Fruit fly (Drosophila melanogaster) whole organism, embryonic: ENCODE measurements around the gene PGRP-LA.

Experiments used
- B-H2 ChIP-seq: fragments of 200-800 bp; sonication (Bioruptor generic); optimal IDR thresholded peaks from 2 replicates; lab custom pipeline; 2018; ENCODE audit warnings: missing biosample characterization, mild to moderate bottlenecking, missing genetic modification characterization
- BEAF-32 ChIP-seq: fragments of 200-800 bp; sonication (Bioruptor generic); optimal IDR thresholded peaks from 3 replicates; lab custom pipeline; 2017; ENCODE audit warnings: missing biosample characterization, missing genetic modification characterization, mild to moderate bottlenecking, moderate library complexity, missing genetic modification reagents
- CG10147 ChIP-seq: fragments of 200-800 bp; sonication (Bioruptor generic); optimal IDR thresholded peaks from 2 replicates; lab custom pipeline; 2019; ENCODE audit warnings: missing biosample characterization, mild to moderate bottlenecking, missing genetic modification characterization, moderate library complexity
- CG10543 ChIP-seq: fragments of 200-800 bp; sonication (Bioruptor generic); optimal IDR thresholded peaks from 3 replicates; lab custom pipeline; 2017; ENCODE audit warnings: missing biosample characterization, mild to moderate bottlenecking, missing genetic modification characterization, moderate library complexity
- CG12104 ChIP-seq: fragments of 200-800 bp; sonication (Bioruptor generic); optimal IDR thresholded peaks from 3 replicates; lab custom pipeline; 2016; ENCODE audit warnings: missing biosample characterization, missing genetic modification characterization
- CG1233 ChIP-seq: fragments of 200-800 bp; sonication (Bioruptor generic); optimal IDR thresholded peaks from 4 replicates; lab custom pipeline; 2018; ENCODE audit warnings: missing biosample characterization, mild to moderate bottlenecking, missing genetic modification characterization
- CG12942 ChIP-seq: fragments of 200-800 bp; sonication (Bioruptor generic); optimal IDR thresholded peaks from 3 replicates; lab custom pipeline; 2016; ENCODE audit warnings: missing biosample characterization, missing genetic modification characterization
- CG15514 ChIP-seq: fragments of 200-800 bp; sonication (Bioruptor generic); optimal IDR thresholded peaks from 3 replicates; lab custom pipeline; 2017; ENCODE audit warnings: missing biosample characterization, missing genetic modification characterization, mild to moderate bottlenecking, moderate library complexity, missing genetic modification reagents
- CG18262 ChIP-seq: fragments of 200-800 bp; optimal IDR thresholded peaks from 3 replicates; lab custom pipeline; 2019; ENCODE audit warnings: missing biosample characterization, mild to moderate bottlenecking, missing genetic modification characterization, moderate library complexity
- CG2889 ChIP-seq: fragments of 200-800 bp; sonication (Bioruptor generic); IDR thresholded peaks from 3 replicates; pipeline ENCODE4 v1.3.6; 2022; ENCODE audit warnings: missing biosample characterization, missing genetic modification characterization
- CG30403 ChIP-seq: fragments of 200-800 bp; sonication (Bioruptor generic); optimal IDR thresholded peaks from 3 replicates; lab custom pipeline; 2016; ENCODE audit warnings: missing biosample characterization, missing genetic modification characterization
- CG30431 ChIP-seq: fragments of 200-800 bp; sonication (Bioruptor generic); optimal IDR thresholded peaks from 2 replicates; lab custom pipeline; 2017; ENCODE audit warnings: missing biosample characterization, missing genetic modification characterization
- CG4360 ChIP-seq: fragments of 200-800 bp; sonication (Bioruptor generic); IDR thresholded peaks from 2 replicates; pipeline ENCODE4 v1.3.6; 2022; ENCODE audit warnings: missing biosample characterization, missing genetic modification characterization
- CG8765 ChIP-seq: fragments of 200-800 bp; sonication (Bioruptor generic); IDR thresholded peaks from 2 replicates; pipeline ENCODE4 v1.3.6; 2022; ENCODE audit warnings: missing biosample characterization, missing genetic modification characterization
- CG8924 ChIP-seq: fragments of 200-800 bp; optimal IDR thresholded peaks from 3 replicates; lab custom pipeline; 2019; ENCODE audit warnings: missing biosample characterization, mild to moderate bottlenecking, missing genetic modification characterization, moderate library complexity
- CG9437 ChIP-seq: fragments of 200-800 bp; sonication (Bioruptor generic); optimal IDR thresholded peaks from 2 replicates; lab custom pipeline; 2018; ENCODE audit warnings: missing biosample characterization, mild to moderate bottlenecking, missing genetic modification characterization
- CG9727 ChIP-seq: fragments of 200-800 bp; sonication (Bioruptor generic); optimal IDR thresholded peaks from 3 replicates; lab custom pipeline; 2017; ENCODE audit warnings: missing biosample characterization, mild to moderate bottlenecking, missing genetic modification characterization
- Dll ChIP-seq: fragments of 200-800 bp; sonication (Bioruptor generic); IDR thresholded peaks from 4 replicates; pipeline ENCODE4 v1.3.6; 2022; ENCODE audit warnings: missing biosample characterization, missing genetic modification characterization; ENCODE audit not compliant: partially characterized antibody
- Doc3 ChIP-seq: fragments of 200-800 bp; sonication (Bioruptor generic); IDR thresholded peaks from 3 replicates; pipeline ENCODE4 v1.3.6; 2022; ENCODE audit warnings: missing biosample characterization, missing genetic modification characterization; ENCODE audit not compliant: partially characterized antibody
- E2f1 ChIP-seq: fragments of 200-800 bp; sonication (Bioruptor generic); IDR thresholded peaks from 2 replicates; pipeline ENCODE4 v1.3.6; 2022; ENCODE audit warnings: missing biosample characterization, missing genetic modification characterization
- ERR ChIP-seq: fragments of 200-800 bp; sonication (Bioruptor generic); optimal IDR thresholded peaks from 2 replicates; lab custom pipeline; 2016; ENCODE audit warnings: missing biosample characterization, missing genetic modification characterization
- HmgD ChIP-seq: fragments of 200-800 bp; sonication (Bioruptor generic); optimal IDR thresholded peaks from 3 replicates; lab custom pipeline; 2016; ENCODE audit warnings: missing biosample characterization, missing genetic modification characterization
- Nf-YC ChIP-seq: fragments of 200-800 bp; optimal IDR thresholded peaks from 3 replicates; lab custom pipeline; 2019; ENCODE audit warnings: missing biosample characterization, mild to moderate bottlenecking, missing genetic modification characterization, moderate library complexity
- Opbp ChIP-seq: fragments of 200-800 bp; sonication (Bioruptor generic); IDR thresholded peaks from 3 replicates; pipeline ENCODE4 v1.3.6; 2022; ENCODE audit warnings: missing biosample characterization, missing genetic modification characterization; ENCODE audit not compliant: partially characterized antibody
- Sry-δ ChIP-seq: fragments of 200-800 bp; sonication (Bioruptor generic); optimal IDR thresholded peaks from 2 replicates; lab custom pipeline; 2016; ENCODE audit warnings: missing biosample characterization, missing genetic modification characterization
- Vsx1 ChIP-seq: fragments of 200-800 bp; sonication (Bioruptor generic); optimal IDR thresholded peaks from 2 replicates; lab custom pipeline; 2017; ENCODE audit warnings: missing biosample characterization, mild to moderate bottlenecking, missing genetic modification characterization, missing genetic modification reagents
- ase ChIP-seq: fragments of 200-800 bp; sonication (Bioruptor generic); IDR thresholded peaks from 3 replicates; pipeline ENCODE4 v1.3.6; 2022; ENCODE audit warnings: missing biosample characterization, missing genetic modification characterization
- ato ChIP-seq: fragments of 200-800 bp; sonication (Bioruptor generic); IDR thresholded peaks from 2 replicates; pipeline ENCODE4 v1.3.6; 2022; ENCODE audit warnings: missing biosample characterization, missing genetic modification characterization; ENCODE audit not compliant: partially characterized antibody
- az2 ChIP-seq: fragments of 200-800 bp; sonication (Bioruptor generic); optimal IDR thresholded peaks from 3 replicates; lab custom pipeline; 2016; ENCODE audit warnings: missing biosample characterization, missing genetic modification characterization
- chif ChIP-seq, 2 experiments: fragments of 200-800 bp; sonication (Bioruptor generic); optimal IDR thresholded peaks; 3 replicates each; lab custom pipeline; 2016; ENCODE audit warnings: missing biosample characterization in 2 of 2, missing genetic modification characterization in 2 of 2
- ci ChIP-seq: fragments of 200-800 bp; sonication (Bioruptor generic); IDR thresholded peaks from 3 replicates; pipeline ENCODE4 v1.3.6; 2022; ENCODE audit warnings: missing biosample characterization, missing genetic modification characterization
- corto ChIP-seq: fragments of 200-800 bp; sonication (Bioruptor generic); optimal IDR thresholded peaks from 2 replicates; lab custom pipeline; 2016; ENCODE audit warnings: missing biosample characterization, mild to moderate bottlenecking, missing genetic modification characterization, moderate library complexity
- dysf ChIP-seq: fragments of 200-800 bp; sonication (Bioruptor generic); IDR thresholded peaks from 3 replicates; pipeline ENCODE4 v1.3.6; 2022; ENCODE audit warnings: missing biosample characterization, missing genetic modification characterization
- fd3F ChIP-seq: fragments of 200-800 bp; sonication (Bioruptor generic); optimal IDR thresholded peaks from 2 replicates; lab custom pipeline; 2018; ENCODE audit warnings: missing biosample characterization, mild to moderate bottlenecking, missing genetic modification characterization, moderate library complexity
- hbn ChIP-seq: fragments of 200-800 bp; sonication (Bioruptor generic); IDR thresholded peaks from 2 replicates; pipeline ENCODE4 v1.3.6; 2022; ENCODE audit warnings: missing biosample characterization, missing genetic modification characterization; ENCODE audit not compliant: partially characterized antibody
- hkb ChIP-seq, 2 experiments: fragments of 200-800 bp in 1 of 2; fragments of >200 bp in 1 of 2; sonication (Bioruptor generic) in 1 of 2; IDR thresholded peaks in 1 of 2; optimal IDR thresholded peaks in 1 of 2; 2 replicates each; pipeline versions ENCODE4 v1.3.6 to Lab custom; 2017 to 2022; ENCODE audit warnings: missing biosample characterization in 1 of 2, missing genetic modification characterization in 1 of 2
- hth ChIP-seq: fragments of >200 bp; optimal IDR thresholded peaks from 2 replicates; lab custom pipeline; 2017; ENCODE audit warnings: inconsistent platforms
- insv ChIP-seq, 2 experiments: fragments of 200-800 bp; sonication (Bioruptor generic); optimal IDR thresholded peaks; 3 replicates each; lab custom pipeline; 2016 to 2018; ENCODE audit warnings: missing biosample characterization in 2 of 2, missing genetic modification characterization in 2 of 2
- jigr1 ChIP-seq: fragments of 200-800 bp; sonication (Bioruptor generic); IDR thresholded peaks from 3 replicates; pipeline ENCODE4 v1.3.6; 2022; ENCODE audit warnings: missing biosample characterization, missing genetic modification characterization
- mld ChIP-seq: fragments of 200-800 bp; sonication (Bioruptor generic); IDR thresholded peaks from 3 replicates; pipeline ENCODE4 v1.3.6; 2022; ENCODE audit warnings: missing biosample characterization, missing genetic modification characterization; ENCODE audit not compliant: partially characterized antibody
- nerfin-2 ChIP-seq: fragments of 200-800 bp; sonication (Bioruptor generic); IDR thresholded peaks from 2 replicates; pipeline ENCODE4 v1.3.6; 2022; ENCODE audit warnings: missing biosample characterization, missing genetic modification characterization; ENCODE audit not compliant: partially characterized antibody
- nmo ChIP-seq: fragments of 200-800 bp; sonication (Bioruptor generic); optimal IDR thresholded peaks from 2 replicates; lab custom pipeline; 2018; ENCODE audit warnings: missing biosample characterization, mild to moderate bottlenecking, missing genetic modification characterization, moderate library complexity
- p53 ChIP-seq: fragments of 200-800 bp; sonication (Bioruptor generic); optimal IDR thresholded peaks from 2 replicates; lab custom pipeline; 2016; ENCODE audit warnings: missing biosample characterization, missing genetic modification characterization
- pb ChIP-seq: fragments of 200-800 bp; sonication (Bioruptor generic); optimal IDR thresholded peaks from 3 replicates; lab custom pipeline; 2016; ENCODE audit warnings: missing biosample characterization, missing genetic modification characterization
- phol ChIP-seq: fragments of 200-800 bp; sonication (Bioruptor generic); optimal IDR thresholded peaks from 3 replicates; lab custom pipeline; 2018; ENCODE audit warnings: missing biosample characterization, mild to moderate bottlenecking, missing genetic modification characterization, moderate library complexity
- sc ChIP-seq, 3 experiments: fragments of >200 bp in 2 of 3; fragments of 200-800 bp in 1 of 3; sonication (Bioruptor generic) in 1 of 3; optimal IDR thresholded peaks; 2 replicates in 2 of 3; 3 replicates in 1 of 3; lab custom pipeline; 2017; ENCODE audit warnings: mild to moderate bottlenecking in 1 of 3, missing biosample characterization in 1 of 3, missing genetic modification characterization in 1 of 3, missing genetic modification reagents in 1 of 3
- tll ChIP-seq, 2 experiments: fragments of 200-800 bp in 1 of 2; fragments of >200 bp in 1 of 2; sonication (Bioruptor generic) in 1 of 2; optimal IDR thresholded peaks; 2 replicates each; lab custom pipeline; 2017 to 2019; ENCODE audit warnings: missing biosample characterization in 2 of 2, missing genetic modification characterization in 2 of 2, mild to moderate bottlenecking in 1 of 2, moderate library complexity in 1 of 2

Gene PGRP-LA

dm6 chr3L:9366850-9367430 is 32.8 kb downstream of the PGRP-LA start, which contains the start of the genes Klp67A and CG4452 (continued):
- peak; percentile 52 for TF ChIP-seq corto (GFP tag; lab: Kevin White, UChicago)
- no peak for TF ChIP-seq CG8765 (GFP tag; lab: Robert Waterston, UW)
- peak; percentile 59 for TF ChIP-seq Nf-YC (tag; lab: Kevin White, UChicago)
- TF ChIP-seq E2f1 (GFP tag; lab: Robert Waterston, UW) = no peak
- peak; percentile 11 for TF ChIP-seq fd3F (GFP tag; lab: Kevin White, UChicago)
- peak; percentile 44; the same call in 1 of the 3 replicates for TF ChIP-seq ci
- TF ChIP-seq HmgD = no peak
- no peak for TF ChIP-seq pb (GFP tag; lab: Kevin White, UChicago)
- peak in 1 of 2 experiments; percentile 22 for TF ChIP-seq tll (GFP tag; optimal IDR thresholded peaks at IDR 0.05; lab: Kevin White, UChicago)
- TF ChIP-seq nerfin-2 (GFP tag; lab: Robert Waterston, UW) = peak; percentile 87
- peak; percentile 28 for TF ChIP-seq CG10543 (GFP tag; lab: Kevin White, UChicago)
- peak; percentile 98 for TF ChIP-seq BEAF-32 (GFP tag; lab: Kevin White, UChicago)
- peak; percentile 74 for TF ChIP-seq CG15514 (GFP tag; lab: Kevin White, UChicago)
- TF ChIP-seq CG30403 (GFP tag; lab: Kevin White, UChicago) = peak; percentile 69
- TF ChIP-seq mld (GFP tag; lab: Robert Waterston, UW) = peak; percentile 71
- TF ChIP-seq Dll = peak; percentile 96
- peak; percentile 27 for TF ChIP-seq B-H2 (GFP tag; lab: Kevin White, UChicago)
- TF ChIP-seq hbn (GFP tag; lab: Robert Waterston, UW) = peak; percentile 83
- peak; percentile 75 for TF ChIP-seq ato (GFP tag; lab: Robert Waterston, UW)
- peak in 1 of 2 experiments; percentile 15 for TF ChIP-seq chif (GFP tag; optimal IDR thresholded peaks at IDR 0.05; lab: Kevin White, UChicago)
- peak; percentile 72 for TF ChIP-seq CG8924 (tag; lab: Kevin White, UChicago)
- no peak for TF ChIP-seq sc (optimal IDR thresholded peaks at IDR 0.05; lab: Kevin White, UChicago)
- TF ChIP-seq sc (GFP tag; optimal IDR thresholded peaks at IDR 0.05; lab: Kevin White, UChicago) = peak; percentile 47
- no peak for TF ChIP-seq hkb (optimal IDR thresholded peaks at IDR 0.05; lab: Kevin White, UChicago)
- TF ChIP-seq hkb (GFP tag; IDR thresholded peaks at IDR 0.05; lab: Robert Waterston, UW) = no peak
- no peak for TF ChIP-seq hth
- TF ChIP-seq phol (tag; lab: Kevin White, UChicago) = peak; percentile 85
- TF ChIP-seq insv (GFP tag; optimal IDR thresholded peaks at IDR 0.05; lab: Kevin White, UChicago) = peak in 1 of 2 experiments; percentile 39
- TF ChIP-seq jigr1 (GFP tag; lab: Robert Waterston, UW) = no peak
- TF ChIP-seq p53 (GFP tag; lab: Kevin White, UChicago) = no peak
- peak; percentile 92 for TF ChIP-seq Doc3 (GFP tag; lab: Robert Waterston, UW)
- TF ChIP-seq Sry-δ (GFP tag; lab: Kevin White, UChicago) = peak; percentile 88
- peak; percentile 21 for TF ChIP-seq CG12104 (GFP tag; lab: Kevin White, UChicago)
- peak; percentile 68 for TF ChIP-seq CG18262 (tag; lab: Kevin White, UChicago)
- TF ChIP-seq ase = no peak
- TF ChIP-seq Vsx1 (GFP tag; lab: Kevin White, UChicago) = no peak
- peak; percentile 34; the same call in 2 of the 3 replicates for TF ChIP-seq dysf (GFP tag; lab: Robert Waterston, UW)
- peak; percentile 70 for TF ChIP-seq CG9437 (GFP tag; lab: Kevin White, UChicago)
- TF ChIP-seq az2 (GFP tag; lab: Kevin White, UChicago) = peak; percentile 38
- peak; percentile 67 for TF ChIP-seq CG9727 (GFP tag; lab: Kevin White, UChicago)
- no peak for TF ChIP-seq ERR (GFP tag; lab: Kevin White, UChicago)
- 0 out of 3 replicates have a peak, but pooled peaks have one; percentile 45 for TF ChIP-seq CG2889 (GFP tag; lab: Robert Waterston, UW)
- no peak for TF ChIP-seq CG4360 (GFP tag; lab: Robert Waterston, UW)
- TF ChIP-seq CG10147 (GFP tag; lab: Kevin White, UChicago) = peak; percentile 42
- TF ChIP-seq CG1233 (GFP tag; lab: Kevin White, UChicago) = no peak
- no peak for TF ChIP-seq CG30431 (GFP tag; lab: Kevin White, UChicago)
- TF ChIP-seq nmo (GFP tag; lab: Kevin White, UChicago) = peak; percentile 79
- peak; percentile 85 for TF ChIP-seq Opbp (GFP tag; lab: Robert Waterston, UW)
- peak; percentile 3 for TF ChIP-seq CG12942 (GFP tag; lab: Kevin White, UChicago)
